Fruit fly (Drosophila melanogaster): Measurements from ENCODE around the gene zfh1.

zfh1 gene

dm6 chr3R:30772779-30773546 lies 7.2 kb downstream of the zfh1 start:
- TF ChIP-seq Mio (GFP tag; optimal IDR thresholded peaks at IDR 0.05) (no peak), HLH106 (tag; optimal IDR thresholded peaks at IDR 0.05) (peak; percentile 33), rgr (GFP tag; optimal IDR thresholded peaks at IDR 0.05) (no peak), foxo (GFP tag; optimal IDR thresholded peaks at IDR 0.05) (peak in 1 of 2 experiments; percentile 16), brk (GFP tag; optimal IDR thresholded peaks at IDR 0.05) (no peak), Dfd (GFP tag; optimal IDR thresholded peaks at IDR 0.05) (no peak), Abd-B (GFP tag; optimal IDR thresholded peaks at IDR 0.05) (no peak), Myc (optimal IDR thresholded peaks at IDR 0.05) (no peak), woc (GFP tag; optimal IDR thresholded peaks at IDR 0.05) (no peak), psq (GFP tag; optimal IDR thresholded peaks at IDR 0.05) (peak; percentile 57), Hr78 (GFP tag; optimal IDR thresholded peaks at IDR 0.05) (no peak), h (GFP tag; optimal IDR thresholded peaks at IDR 0.05) (peak; percentile 17), jim (GFP tag; optimal IDR thresholded peaks at IDR 0.05) (no peak), N (GFP tag; optimal IDR thresholded peaks at IDR 0.05) (no peak), CrebA (GFP tag; optimal IDR thresholded peaks at IDR 0.05; ENCODE audit: borderline replicate concordance) (no peak), usp (GFP tag; optimal IDR thresholded peaks at IDR 0.05) (no peak), br (GFP tag; optimal IDR thresholded peaks at IDR 0.05) (no peak), dmrt93B (GFP tag; optimal IDR thresholded peaks at IDR 0.05) (no peak), Vsx2 (GFP tag; optimal IDR thresholded peaks at IDR 0.05; ENCODE audit: partially characterized antibody) (no peak), CG32264 (GFP tag; optimal IDR thresholded peaks at IDR 0.05) (no peak), tai (GFP tag; optimal IDR thresholded peaks at IDR 0.05) (no peak), sage (GFP tag; optimal IDR thresholded peaks at IDR 0.05) (no peak), fru (GFP tag; optimal IDR thresholded peaks at IDR 0.05) (peak; percentile 3), OdsH (GFP tag; optimal IDR thresholded peaks at IDR 0.05) (no peak), lola (GFP tag; optimal IDR thresholded peaks at IDR 0.05) (no peak)

- TF ChIP-seq rgr (GFP tag; optimal IDR thresholded peaks at IDR 0.05): peak; percentile 5
- TF ChIP-seq woc (GFP tag; optimal IDR thresholded peaks at IDR 0.05): no peak
- no peak for TF ChIP-seq psq (GFP tag; optimal IDR thresholded peaks at IDR 0.05)
Measured at dm6 chr3R:30775249-30775648, 9.5 kb downstream of the zfh1 start.

dm6 chr3R:30775933-30776332 lies 10.2 kb downstream of the zfh1 start:
- TF ChIP-seq Hnf4 (GFP tag; optimal IDR thresholded peaks at IDR 0.05) (no peak), Vsx2 (GFP tag; optimal IDR thresholded peaks at IDR 0.05; ENCODE audit: partially characterized antibody) (no peak), tai (GFP tag; optimal IDR thresholded peaks at IDR 0.05) (no peak), Sp1 (GFP tag; optimal IDR thresholded peaks at IDR 0.05) (no peak), CG9705 (GFP tag; optimal IDR thresholded peaks at IDR 0.05) (no peak), jim (GFP tag; optimal IDR thresholded peaks at IDR 0.05) (no peak), sage (GFP tag; optimal IDR thresholded peaks at IDR 0.05) (no peak), dmrt93B (GFP tag; optimal IDR thresholded peaks at IDR 0.05) (no peak), Hr83 (GFP tag; optimal IDR thresholded peaks at IDR 0.05; ENCODE audit: poor library complexity, severe bottlenecking) (no peak), dsf (GFP tag; optimal IDR thresholded peaks at IDR 0.05; ENCODE audit: borderline replicate concordance) (no peak), fru (GFP tag; optimal IDR thresholded peaks at IDR 0.05) (no peak), dl (GFP tag; optimal IDR thresholded peaks at IDR 0.05; ENCODE audit: insufficient read depth in 1 of 2, partially characterized antibody in 2 of 2) (no peak), Dfd (GFP tag; optimal IDR thresholded peaks at IDR 0.05) (no peak)

dm6 chr3R:30779257-30779656 lies 13.5 kb downstream of the zfh1 start:
- TF ChIP-seq Mio (GFP tag; optimal IDR thresholded peaks at IDR 0.05): no peak
- no peak for TF ChIP-seq Dfd (GFP tag; optimal IDR thresholded peaks at IDR 0.05)
- TF ChIP-seq dsf (GFP tag; optimal IDR thresholded peaks at IDR 0.05; ENCODE audit: borderline replicate concordance): no peak
- no peak for TF ChIP-seq Rel (GFP tag; optimal IDR thresholded peaks at IDR 0.05)
- TF ChIP-seq Rel (tag; optimal IDR thresholded peaks at IDR 0.05): peak; percentile 24
- TF ChIP-seq br (GFP tag; optimal IDR thresholded peaks at IDR 0.05): no peak

All from whole organism, wandering third instar larva.